Worm (Caenorhabditis elegans) whole organism, L1 larva: ENCODE results near the gene lelo-3.

Source experiments
- C04F5.9 ChIP-seq: sonication (generic microtip); optimal IDR thresholded peaks from 2 replicates; lab custom pipeline; 2016; ENCODE audit warnings: missing genetic modification characterization, missing compliant biosample characterization
- C16A3.4 ChIP-seq: fragments of 150-350 bp; optimal IDR thresholded peaks from 2 replicates; lab custom pipeline; 2014; ENCODE audit warnings: missing biosample characterization, missing genetic modification characterization
- C34B4.2 ChIP-seq: sonication (generic microtip); optimal IDR thresholded peaks from 2 replicates; lab custom pipeline; 2017; ENCODE audit warnings: mild to moderate bottlenecking, missing genetic modification characterization, missing compliant biosample characterization
- F16B12.6 ChIP-seq: fragments of 150-350 bp; optimal IDR thresholded peaks from 2 replicates; lab custom pipeline; 2014; ENCODE audit warnings: missing biosample characterization, missing genetic modification characterization
- aha-1 ChIP-seq: fragments of 150-350 bp; optimal IDR thresholded peaks from 2 replicates; lab custom pipeline; 2014; ENCODE audit warnings: missing biosample characterization, missing genetic modification characterization
- blmp-1 ChIP-seq: fragments of 150-350 bp; optimal IDR thresholded peaks from 2 replicates; lab custom pipeline; 2014; ENCODE audit warnings: missing biosample characterization, missing genetic modification characterization
- ceh-82 ChIP-seq, 3 experiments: fragments of 150-350 bp in 1 of 3; sonication (generic microtip) in 2 of 3; optimal IDR thresholded peaks; 2 replicates each; lab custom pipeline; 2014 to 2017; ENCODE audit warnings: missing biosample characterization in 3 of 3, missing genetic modification characterization in 3 of 3
- ceh-88 ChIP-seq: fragments of 200-800 bp; sonication (Bioruptor generic); IDR thresholded peaks from 2 replicates; pipeline ENCODE4 v1.3.6; 2022; ENCODE audit warnings: missing genetic modification characterization, missing compliant biosample characterization
- ces-1 ChIP-seq: fragments of 150-350 bp; optimal IDR thresholded peaks from 2 replicates; lab custom pipeline; 2014; ENCODE audit warnings: missing biosample characterization, missing genetic modification reagents, missing genetic modification characterization
- dpl-1 ChIP-seq, 3 experiments: fragments of 150-350 bp in 2 of 3; sonication (generic microtip) in 1 of 3; optimal IDR thresholded peaks; 2 replicates each; lab custom pipeline; 2014 to 2017; ENCODE audit warnings: missing biosample characterization in 3 of 3, missing genetic modification characterization in 3 of 3, missing genetic modification reagents in 3 of 3
- efl-1 ChIP-seq, 4 experiments: fragments of 150-350 bp; optimal IDR thresholded peaks in 3 of 4; peaks in 1 of 4; 1 replicate in 1 of 4; 2 replicates in 3 of 4; lab custom pipeline; 2014; ENCODE audit warnings: missing biosample characterization in 2 of 4, missing genetic modification characterization in 2 of 4, missing genetic modification reagents in 2 of 4
- efl-3 ChIP-seq: fragments of 200-800 bp; sonication (Bioruptor generic); optimal IDR thresholded peaks from 2 replicates; lab custom pipeline; 2018; ENCODE audit warnings: mild to moderate bottlenecking, missing genetic modification characterization, missing compliant biosample characterization
- egl-13 ChIP-seq: sonication (generic microtip); optimal IDR thresholded peaks from 2 replicates; lab custom pipeline; 2016; ENCODE audit warnings: missing genotype, missing genetic modification reagents, missing genetic modification characterization, missing compliant biosample characterization
- egl-27 ChIP-seq, 2 experiments: fragments of 150-350 bp in 1 of 2; sonication (generic microtip); optimal IDR thresholded peaks; 3 replicates each; lab custom pipeline; 2017 to 2018; ENCODE audit warnings: missing biosample characterization in 2 of 2, missing genetic modification characterization in 2 of 2, missing genetic modification reagents in 2 of 2
- ets-5 ChIP-seq: fragments of 200-800 bp; sonication (Bioruptor generic); IDR thresholded peaks from 2 replicates; pipeline ENCODE4 v1.3.6; 2022; ENCODE audit warnings: missing genetic modification characterization, missing compliant biosample characterization
- fkh-8 ChIP-seq: sonication (generic microtip); optimal IDR thresholded peaks from 2 replicates; lab custom pipeline; 2016; ENCODE audit warnings: mild to moderate bottlenecking, missing genetic modification characterization, missing compliant biosample characterization
- fos-1 ChIP-seq: fragments of 150-350 bp; optimal IDR thresholded peaks from 2 replicates; lab custom pipeline; 2014; ENCODE audit warnings: missing biosample characterization, missing genetic modification characterization
- hlh-4 ChIP-seq: sonication (generic microtip); optimal IDR thresholded peaks from 2 replicates; lab custom pipeline; 2016; ENCODE audit warnings: mild to moderate bottlenecking, missing genetic modification characterization, missing compliant biosample characterization
- irx-1 ChIP-seq: sonication (generic microtip); optimal IDR thresholded peaks from 2 replicates; lab custom pipeline; 2016; ENCODE audit warnings: missing genetic modification characterization, missing compliant biosample characterization
- lin-13 ChIP-seq: fragments of 150-350 bp; optimal IDR thresholded peaks from 2 replicates; lab custom pipeline; 2014; ENCODE audit warnings: missing biosample characterization, missing genetic modification reagents, missing genetic modification characterization
- lin-14 ChIP-seq: fragments of 200-800 bp; sonication (Bioruptor generic); optimal IDR thresholded peaks from 2 replicates; lab custom pipeline; 2018; ENCODE audit warnings: mild to moderate bottlenecking, missing genetic modification characterization, moderate library complexity, missing compliant biosample characterization
- lin-39 ChIP-seq: fragments of 150-350 bp; optimal IDR thresholded peaks from 2 replicates; lab custom pipeline; 2014; ENCODE audit warnings: missing biosample characterization, missing genetic modification reagents, missing genetic modification characterization
- lsy-2 ChIP-seq, 2 experiments: fragments of 150-350 bp; optimal IDR thresholded peaks; 2 replicates each; lab custom pipeline; 2014; ENCODE audit warnings: missing biosample characterization in 2 of 2, missing genetic modification characterization in 2 of 2
- mab-9 ChIP-seq: fragments of 200-800 bp; sonication (Bioruptor generic); IDR thresholded peaks from 2 replicates; pipeline ENCODE4 v1.3.6; 2022; ENCODE audit warnings: missing genetic modification reagents, missing genetic modification characterization, missing compliant biosample characterization
- mdl-1 ChIP-seq, 2 experiments: fragments of 150-350 bp; optimal IDR thresholded peaks; 2 replicates each; lab custom pipeline; 2014 to 2017; ENCODE audit warnings: missing biosample characterization in 2 of 2, missing genetic modification characterization in 2 of 2, inconsistent platforms in 1 of 2
- nhr-11 ChIP-seq: fragments of 150-350 bp; optimal IDR thresholded peaks from 2 replicates; lab custom pipeline; 2014; ENCODE audit warnings: missing biosample characterization, missing genetic modification characterization
- nhr-12 ChIP-seq: sonication (generic microtip); optimal IDR thresholded peaks from 2 replicates; lab custom pipeline; 2017; ENCODE audit warnings: missing biosample characterization, missing genetic modification characterization
- nhr-19 ChIP-seq: fragments of 200-800 bp; sonication (Bioruptor generic); conservative IDR thresholded peaks from 2 replicates; pipeline ENCODE4 v1.3.6; 2022; ENCODE audit warnings: missing genetic modification characterization, missing compliant biosample characterization
- nhr-20 ChIP-seq: sonication (generic microtip); optimal IDR thresholded peaks from 2 replicates; lab custom pipeline; 2016; ENCODE audit warnings: mild to moderate bottlenecking, missing genetic modification characterization, missing compliant biosample characterization
- nhr-71 ChIP-seq: sonication (generic microtip); optimal IDR thresholded peaks from 2 replicates; lab custom pipeline; 2016; ENCODE audit warnings: mild to moderate bottlenecking, missing genetic modification characterization, moderate library complexity, missing compliant biosample characterization
- nhr-76 ChIP-seq: sonication (generic microtip); optimal IDR thresholded peaks from 2 replicates; lab custom pipeline; 2017; ENCODE audit warnings: missing biosample characterization, missing genetic modification characterization
- nhr-85 ChIP-seq: sonication (generic microtip); peaks from one replicate; lab custom pipeline; 2016; ENCODE audit warnings: missing genetic modification characterization, inconsistent platforms, missing compliant biosample characterization
- pqm-1 ChIP-seq: sonication (generic microtip); optimal IDR thresholded peaks from 3 replicates; lab custom pipeline; 2017; ENCODE audit warnings: missing biosample characterization, missing genetic modification characterization
- skn-1 ChIP-seq: fragments of 150-350 bp; optimal IDR thresholded peaks from 2 replicates; lab custom pipeline; 2014; ENCODE audit warnings: missing biosample characterization, missing genetic modification characterization
- unc-130 ChIP-seq: fragments of 150-350 bp; optimal IDR thresholded peaks from 2 replicates; lab custom pipeline; 2017; ENCODE audit warnings: missing biosample characterization, missing genetic modification characterization, inconsistent platforms
- unc-30 ChIP-seq: sonication (generic microtip); optimal IDR thresholded peaks from 2 replicates; lab custom pipeline; 2017; ENCODE audit warnings: missing biosample characterization, missing genetic modification characterization
- unc-62 ChIP-seq: fragments of 150-350 bp; optimal IDR thresholded peaks from 2 replicates; lab custom pipeline; 2014; ENCODE audit warnings: missing biosample characterization, missing genetic modification reagents, missing genetic modification characterization
- unc-98 ChIP-seq: fragments of 200-800 bp; sonication (Bioruptor generic); IDR thresholded peaks from 2 replicates; pipeline ENCODE4 v1.3.6; 2022; ENCODE audit warnings: missing genetic modification characterization, missing compliant biosample characterization
- xbp-1 ChIP-seq: sonication (generic microtip); optimal IDR thresholded peaks from 2 replicates; lab custom pipeline; 2016; ENCODE audit warnings: missing genetic modification characterization, missing compliant biosample characterization
- zip-4 ChIP-seq: fragments of 200-800 bp; sonication (Bioruptor generic); optimal IDR thresholded peaks from 2 replicates; lab custom pipeline; 2018; ENCODE audit warnings: mild to moderate bottlenecking, missing genetic modification characterization, moderate library complexity, missing compliant biosample characterization

The lelo-3 gene

DNA sequence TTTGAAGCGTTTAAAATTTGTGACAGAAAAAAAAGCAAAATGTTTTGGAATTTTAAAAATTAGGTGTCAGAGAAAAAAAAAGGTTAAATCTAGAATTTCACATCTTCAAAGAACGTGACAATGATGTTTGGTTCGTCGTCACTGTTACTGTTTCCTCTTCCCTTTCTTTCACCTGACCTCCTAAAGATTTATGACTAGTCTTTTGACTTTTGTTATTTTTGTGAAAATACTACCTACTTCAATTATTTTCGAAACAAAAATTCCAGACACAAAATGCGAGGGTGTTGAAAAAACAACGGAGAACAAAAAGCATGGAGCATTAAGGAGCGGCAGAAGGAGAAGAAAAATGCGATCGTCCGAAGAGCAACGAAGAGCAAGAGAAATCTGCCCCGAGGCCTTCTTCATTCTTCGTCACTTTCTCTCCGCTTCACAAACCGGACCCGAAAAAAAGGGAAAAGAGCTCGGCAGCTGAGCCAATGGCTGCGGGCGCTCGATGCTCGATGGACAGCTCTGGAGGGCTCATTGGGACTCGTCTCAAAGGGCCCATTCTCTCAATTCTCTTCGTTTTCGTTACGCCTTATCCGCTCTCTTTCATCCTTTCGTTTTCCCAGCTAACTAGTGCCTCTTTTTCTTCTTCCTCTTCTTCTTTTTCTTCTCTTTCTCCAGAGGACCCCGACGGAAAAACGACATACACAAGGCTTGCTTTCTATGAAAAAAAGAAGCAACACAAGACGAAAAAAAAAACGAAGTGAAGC is 46.0 kb downstream of the lelo-3 start (continued):
- peak; percentile 74 for TF ChIP-seq nhr-85 (tag; lab: Kevin White, UChicago)
- no peak for TF ChIP-seq mdl-1 (tag; optimal IDR thresholded peaks at IDR 0.05; lab: Kevin White, UChicago)
- TF ChIP-seq aha-1 (tag; lab: Kevin White, UChicago), result no peak
- no peak for TF ChIP-seq fkh-8 (tag; lab: Kevin White, UChicago)
- peak; percentile 5 to 43 for TF ChIP-seq lsy-2 (tag; optimal IDR thresholded peaks at IDR 0.05; lab: Kevin White, UChicago)
- TF ChIP-seq pqm-1 (tag; lab: Kevin White, UChicago), result no peak
- peak; percentile 22 for TF ChIP-seq xbp-1 (tag; lab: Kevin White, UChicago)
- peak in 1 of 3 experiments; percentile 44 for TF ChIP-seq ceh-82 (tag; optimal IDR thresholded peaks at IDR 0.05; lab: Kevin White, UChicago)
- TF ChIP-seq unc-62 (GFP tag; lab: Kevin White, UChicago), result no peak
- TF ChIP-seq unc-98 (GFP tag; lab: Robert Waterston, UW), result no peak
- no peak for TF ChIP-seq irx-1 (tag; lab: Kevin White, UChicago)
- no peak for TF ChIP-seq mab-9
- no peak for TF ChIP-seq unc-130 (tag; lab: Kevin White, UChicago)
- TF ChIP-seq C04F5.9 (tag; lab: Kevin White, UChicago), result no peak
- no peak for TF ChIP-seq ceh-88
- no peak for TF ChIP-seq nhr-20 (tag; lab: Kevin White, UChicago)
- no peak for TF ChIP-seq unc-30 (tag; lab: Kevin White, UChicago)
- no peak for TF ChIP-seq nhr-76 (tag; lab: Kevin White, UChicago)
- no peak for TF ChIP-seq nhr-19 (GFP tag; lab: Robert Waterston, UW)
- TF ChIP-seq hlh-4 (tag; lab: Kevin White, UChicago), result no peak
- TF ChIP-seq nhr-12, result no peak
- TF ChIP-seq dpl-1 (GFP tag; optimal IDR thresholded peaks at IDR 0.05; lab: Kevin White, UChicago), result no peak
- no peak for TF ChIP-seq ets-5 (GFP tag; lab: Robert Waterston, UW)
- TF ChIP-seq egl-13, result peak; percentile 34
- TF ChIP-seq ces-1 (GFP tag; lab: Kevin White, UChicago), result no peak
- no peak for TF ChIP-seq nhr-11 (tag; lab: Kevin White, UChicago)
- no peak for TF ChIP-seq efl-3 (GFP tag; lab: Kevin White, UChicago)
- TF ChIP-seq fos-1 (tag; lab: Kevin White, UChicago), result no peak
- TF ChIP-seq C16A3.4 (tag; lab: Kevin White, UChicago), result no peak
- TF ChIP-seq C34B4.2 (tag; lab: Kevin White, UChicago), result no peak
- peak; percentile 53 for TF ChIP-seq nhr-71
- no peak for TF ChIP-seq blmp-1 (tag; lab: Kevin White, UChicago)
- no peak for TF ChIP-seq zip-4
- TF ChIP-seq, all 84 proteins: peak for 18

DNA sequence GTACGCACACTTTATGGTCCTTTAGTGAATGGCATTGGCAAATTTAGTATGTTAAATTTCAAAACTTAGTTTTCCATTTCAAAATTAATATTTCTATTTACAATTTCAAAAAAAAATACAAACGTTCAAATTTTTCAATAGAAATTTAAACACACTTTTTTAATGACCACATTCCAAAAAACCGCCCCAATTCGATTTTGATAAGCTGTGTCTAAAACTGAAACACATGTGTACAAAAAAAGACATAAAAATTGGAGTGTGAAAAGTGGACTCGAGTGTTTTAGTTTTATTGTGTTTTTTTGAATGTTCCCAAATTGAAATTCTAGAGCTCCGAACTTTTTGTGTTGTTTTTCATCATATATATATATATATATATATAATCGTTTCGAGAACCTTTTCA is 46.6 kb downstream of the lelo-3 start:
- TF ChIP-seq lin-39 (tag; lab: Kevin White, UChicago) (no peak), efl-1 (optimal IDR thresholded peaks at IDR 0.05; lab: Kevin White, UChicago) (no peak), efl-1 (GFP tag; optimal IDR thresholded peaks at IDR 0.05 in 1 of 2; lab: Kevin White, UChicago) (peak in 1 of 2 experiments; percentile 74), skn-1 (tag; lab: Kevin White, UChicago) (no peak), ceh-82 (tag; optimal IDR thresholded peaks at IDR 0.05; lab: Kevin White, UChicago) (no peak)
- TF ChIP-seq, all 84 proteins: peak for 1

DNA sequence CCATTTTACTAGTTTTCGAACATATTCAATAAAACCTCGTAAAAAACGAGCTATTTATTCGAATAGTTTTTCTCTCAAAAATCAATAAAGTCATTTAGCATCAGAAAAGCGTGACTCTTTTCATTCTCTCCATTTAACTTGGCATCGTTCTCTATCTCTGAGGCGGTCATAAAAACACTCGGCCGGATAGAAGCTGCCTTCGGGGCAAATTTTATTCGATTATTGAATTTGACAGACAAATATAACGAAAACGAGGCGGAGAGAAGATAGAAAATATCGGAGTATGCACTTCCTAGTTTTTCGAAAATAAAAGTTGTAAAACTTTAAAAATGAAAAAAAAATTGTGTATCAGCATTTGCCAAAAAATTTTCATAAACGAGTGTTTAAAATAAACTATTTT is 47.1 kb downstream of the lelo-3 start:
- TF ChIP-seq nhr-20 (tag; lab: Kevin White, UChicago), result no peak
- TF ChIP-seq lin-14 (GFP tag; lab: Kevin White, UChicago), result peak; percentile 58
- no peak for TF ChIP-seq egl-27 (tag; optimal IDR thresholded peaks at IDR 0.05; lab: Kevin White, UChicago)
- no peak for TF ChIP-seq lin-13
- no peak for TF ChIP-seq F16B12.6 (tag; lab: Kevin White, UChicago)
